Worm (Caenorhabditis elegans) whole organism, mixed stage, embryonic: ENCODE measurements around the gene C05B5.2.

Source experiments
- ham-2 ChIP-seq: fragments of 200-800 bp; sonication (Bioruptor generic); optimal IDR thresholded peaks from 2 replicates; lab custom pipeline; 2018; ENCODE audit warnings: mild to moderate bottlenecking, missing genetic modification characterization, missing compliant biosample characterization
- mep-1 ChIP-seq: fragments of 150-350 bp; optimal IDR thresholded peaks from 2 replicates; lab custom pipeline; 2017; ENCODE audit warnings: missing biosample characterization, missing genetic modification reagents, missing genetic modification characterization, inconsistent platforms
- nhr-28 ChIP-seq: fragments of 150-350 bp; optimal IDR thresholded peaks from 2 replicates; lab custom pipeline; 2014; ENCODE audit warnings: missing biosample characterization, missing genetic modification characterization
- nhr-76 ChIP-seq: sonication (generic microtip); optimal IDR thresholded peaks from 2 replicates; lab custom pipeline; 2017; ENCODE audit warnings: missing biosample characterization, missing genetic modification characterization
- pha-4 ChIP-seq: fragments of 150-350 bp; optimal IDR thresholded peaks from 2 replicates; lab custom pipeline; 2018; ENCODE audit warnings: missing biosample characterization, missing genetic modification reagents, missing genetic modification characterization

DNA sequence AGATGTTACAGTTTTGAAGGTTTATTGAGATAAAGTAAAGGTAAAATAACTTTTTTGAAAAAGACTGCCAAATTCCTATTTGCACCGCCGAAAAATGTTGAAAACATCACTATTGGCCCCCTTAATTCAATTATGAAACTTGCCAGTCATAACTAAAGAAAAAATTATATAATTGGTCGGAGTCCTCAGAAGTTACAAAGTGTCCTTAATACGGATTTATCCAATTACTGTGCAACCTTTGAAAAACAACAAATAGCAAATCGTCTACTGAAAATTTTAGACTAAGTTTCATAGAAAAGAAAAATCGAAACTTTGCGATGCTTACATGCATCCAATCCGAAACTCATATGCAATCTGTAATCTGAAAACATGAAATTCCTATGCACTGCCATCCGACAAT lies 15.7 kb downstream of the C05B5.2 start:
- TF ChIP-seq pha-4 (tag; lab: Kevin White, UChicago), result no peak
- TF ChIP-seq nhr-76 (tag; lab: Kevin White, UChicago), result no peak
- TF ChIP-seq ham-2 (GFP tag; lab: Kevin White, UChicago), result no peak
- no peak for TF ChIP-seq nhr-28 (tag; lab: Kevin White, UChicago)
- no peak for TF ChIP-seq mep-1 (tag; lab: Kevin White, UChicago)
